Fruit fly (Drosophila melanogaster) whole organism, embryonic: ENCODE measurements around the gene Mgat4a.

Experiments
- Asciz ChIP-seq: fragments of 200-800 bp; sonication (Bioruptor generic); optimal IDR thresholded peaks from 2 replicates; lab custom pipeline; 2017; ENCODE audit warnings: missing biosample characterization, mild to moderate bottlenecking, missing genetic modification characterization, missing genetic modification reagents
- Atf3 ChIP-seq: fragments of 200-800 bp; sonication (Bioruptor generic); optimal IDR thresholded peaks from 3 replicates; lab custom pipeline; 2016; ENCODE audit warnings: missing biosample characterization, missing genetic modification characterization
- B-H1 ChIP-seq: fragments of 200-800 bp; sonication (Bioruptor generic); IDR thresholded peaks from 3 replicates; pipeline ENCODE4 v1.3.6; 2022; ENCODE audit warnings: missing biosample characterization, missing genetic modification characterization
- Bteb2 ChIP-seq: fragments of 200-800 bp; sonication (Bioruptor generic); optimal IDR thresholded peaks from 2 replicates; lab custom pipeline; 2016; ENCODE audit warnings: missing biosample characterization, missing genetic modification characterization
- CG11093 ChIP-seq: fragments of 200-800 bp; sonication (Bioruptor generic); IDR thresholded peaks from 3 replicates; pipeline ENCODE4 v1.3.6; 2022; ENCODE audit warnings: missing biosample characterization, missing genetic modification characterization
- CG11504 ChIP-seq: fragments of 200-800 bp; sonication (Bioruptor generic); optimal IDR thresholded peaks from 3 replicates; lab custom pipeline; 2019; ENCODE audit warnings: missing biosample characterization, mild to moderate bottlenecking, missing genetic modification characterization, moderate library complexity
- CG12071 ChIP-seq: fragments of 200-800 bp; sonication (Bioruptor generic); optimal IDR thresholded peaks from 3 replicates; lab custom pipeline; 2018; ENCODE audit warnings: missing biosample characterization, mild to moderate bottlenecking, missing genetic modification characterization
- CG12104 ChIP-seq: fragments of 200-800 bp; sonication (Bioruptor generic); optimal IDR thresholded peaks from 3 replicates; lab custom pipeline; 2016; ENCODE audit warnings: missing biosample characterization, missing genetic modification characterization
- CG12155 ChIP-seq: fragments of 200-800 bp; sonication (Bioruptor generic); optimal IDR thresholded peaks from 3 replicates; lab custom pipeline; 2016; ENCODE audit warnings: missing biosample characterization, missing genetic modification characterization
- CG1233 ChIP-seq: fragments of 200-800 bp; sonication (Bioruptor generic); optimal IDR thresholded peaks from 4 replicates; lab custom pipeline; 2018; ENCODE audit warnings: missing biosample characterization, mild to moderate bottlenecking, missing genetic modification characterization
- CG14014 ChIP-seq: fragments of 200-800 bp; sonication (Bioruptor generic); IDR thresholded peaks from 2 replicates; pipeline ENCODE4 v1.3.6; 2022; ENCODE audit warnings: missing biosample characterization, missing genetic modification characterization
- CG14965 ChIP-seq: fragments of 200-800 bp; sonication (Bioruptor generic); optimal IDR thresholded peaks from 2 replicates; lab custom pipeline; 2016; ENCODE audit warnings: missing biosample characterization, missing genetic modification characterization, borderline replicate concordance
- CG17359 ChIP-seq: fragments of 200-800 bp; sonication (Bioruptor generic); optimal IDR thresholded peaks from 3 replicates; lab custom pipeline; 2018; ENCODE audit warnings: missing biosample characterization, mild to moderate bottlenecking, missing genetic modification characterization, moderate library complexity
- CG2120 ChIP-seq: fragments of 200-800 bp; sonication (Bioruptor generic); optimal IDR thresholded peaks from 3 replicates; lab custom pipeline; 2016; ENCODE audit warnings: missing biosample characterization, missing genetic modification characterization
- CG2875 ChIP-seq: fragments of 200-800 bp; sonication (Bioruptor generic); optimal IDR thresholded peaks from 2 replicates; lab custom pipeline; 2017; ENCODE audit warnings: missing biosample characterization, mild to moderate bottlenecking, missing genetic modification characterization, missing genetic modification reagents
- CG31388 ChIP-seq: fragments of 200-800 bp; sonication (Bioruptor generic); optimal IDR thresholded peaks from 2 replicates; lab custom pipeline; 2016; ENCODE audit warnings: missing biosample characterization, missing genetic modification characterization
- CG31441 ChIP-seq: fragments of 200-800 bp; sonication (Bioruptor generic); IDR thresholded peaks from 2 replicates; pipeline ENCODE4 v1.3.6; 2022; ENCODE audit warnings: missing biosample characterization, missing genetic modification characterization
- CG34376 ChIP-seq: fragments of 200-800 bp; sonication (Bioruptor generic); optimal IDR thresholded peaks from 2 replicates; lab custom pipeline; 2018; ENCODE audit warnings: missing biosample characterization, mild to moderate bottlenecking, missing genetic modification characterization
- CG4282 ChIP-seq: fragments of 200-800 bp; sonication (Bioruptor generic); optimal IDR thresholded peaks from 2 replicates; lab custom pipeline; 2016; ENCODE audit warnings: missing biosample characterization, missing genetic modification characterization
- CG4730 ChIP-seq: fragments of 200-800 bp; sonication (Bioruptor generic); IDR thresholded peaks from 2 replicates; pipeline ENCODE4 v1.3.6; 2022; ENCODE audit warnings: missing biosample characterization, missing genetic modification characterization
- CG6683 ChIP-seq: fragments of 200-800 bp; sonication (Bioruptor generic); optimal IDR thresholded peaks from 2 replicates; lab custom pipeline; 2017; ENCODE audit warnings: missing biosample characterization, mild to moderate bottlenecking, missing genetic modification characterization, missing genetic modification reagents
- CG8478 ChIP-seq: fragments of >200 bp; optimal IDR thresholded peaks from 2 replicates; lab custom pipeline; 2018
- CHES-1-like ChIP-seq: fragments of 200-800 bp; sonication (Bioruptor generic); optimal IDR thresholded peaks from 2 replicates; lab custom pipeline; 2016; ENCODE audit warnings: missing biosample characterization, missing genetic modification characterization
- Chrac-16 ChIP-seq: fragments of 200-800 bp; sonication (Bioruptor generic); optimal IDR thresholded peaks from 3 replicates; lab custom pipeline; 2016; ENCODE audit warnings: missing biosample characterization, missing genetic modification characterization
- Doc3 ChIP-seq: fragments of 200-800 bp; sonication (Bioruptor generic); IDR thresholded peaks from 3 replicates; pipeline ENCODE4 v1.3.6; 2022; ENCODE audit warnings: missing biosample characterization, missing genetic modification characterization; ENCODE audit not compliant: partially characterized antibody
- ERR ChIP-seq: fragments of 200-800 bp; sonication (Bioruptor generic); optimal IDR thresholded peaks from 2 replicates; lab custom pipeline; 2016; ENCODE audit warnings: missing biosample characterization, missing genetic modification characterization
- Ets65A ChIP-seq: fragments of 200-800 bp; sonication (Bioruptor generic); peaks from one replicate; lab custom pipeline; 2016; ENCODE audit warnings: missing biosample characterization, missing genetic modification characterization
- GATAe ChIP-seq: fragments of 200-800 bp; sonication (Bioruptor generic); conservative IDR thresholded peaks from 2 replicates; pipeline ENCODE4 v1.3.6; 2022; ENCODE audit warnings: missing biosample characterization, missing genetic modification characterization
- Gsc ChIP-seq: fragments of 200-800 bp; sonication (Bioruptor generic); IDR thresholded peaks from 2 replicates; pipeline ENCODE4 v1.3.6; 2022; ENCODE audit warnings: missing biosample characterization, missing genetic modification characterization
- Jarid2 ChIP-seq: fragments of 200-800 bp; sonication (Bioruptor generic); optimal IDR thresholded peaks from 3 replicates; lab custom pipeline; 2017; ENCODE audit warnings: mild to moderate bottlenecking, missing biosample characterization, missing genetic modification reagents, missing genetic modification characterization
- Lhr ChIP-seq: fragments of 200-800 bp; sonication (Bioruptor generic); optimal IDR thresholded peaks from 3 replicates; lab custom pipeline; 2017; ENCODE audit warnings: mild to moderate bottlenecking, missing biosample characterization, missing genetic modification reagents, missing genetic modification characterization
- Mrtf ChIP-seq: fragments of 200-800 bp; sonication (Bioruptor generic); IDR thresholded peaks from 3 replicates; pipeline ENCODE4 v1.3.6; 2022; ENCODE audit warnings: missing biosample characterization, missing genetic modification characterization
- Trl ChIP-seq, 3 experiments: fragments of >200 bp in 2 of 3; fragments of 200-800 bp in 1 of 3; sonication (Bioruptor generic) in 1 of 3; optimal IDR thresholded peaks; 2 replicates in 1 of 3; 3 replicates in 2 of 3; lab custom pipeline; 2016 to 2017; ENCODE audit warnings: missing biosample characterization in 1 of 3, missing genetic modification characterization in 1 of 3
- al ChIP-seq: fragments of 200-800 bp; sonication (Bioruptor generic); IDR thresholded peaks from 2 replicates; pipeline ENCODE4 v1.3.6; 2022; ENCODE audit warnings: missing biosample characterization, missing genetic modification characterization
- ap ChIP-seq: fragments of 200-800 bp; sonication (Bioruptor generic); IDR thresholded peaks from 2 replicates; pipeline ENCODE4 v1.3.6; 2022; ENCODE audit warnings: missing biosample characterization, missing genetic modification characterization
- dmrt11E ChIP-seq: fragments of 200-800 bp; sonication (Bioruptor generic); optimal IDR thresholded peaks from 3 replicates; lab custom pipeline; 2018; ENCODE audit warnings: missing biosample characterization, mild to moderate bottlenecking, missing genetic modification characterization, moderate library complexity
- gem ChIP-seq: fragments of 200-800 bp; sonication (Bioruptor generic); optimal IDR thresholded peaks from 2 replicates; lab custom pipeline; 2019; ENCODE audit warnings: missing biosample characterization, mild to moderate bottlenecking, missing genetic modification characterization, moderate library complexity
- insv ChIP-seq, 2 experiments: fragments of 200-800 bp; sonication (Bioruptor generic); optimal IDR thresholded peaks; 3 replicates each; lab custom pipeline; 2016 to 2018; ENCODE audit warnings: missing biosample characterization in 2 of 2, missing genetic modification characterization in 2 of 2
- jumu ChIP-seq: fragments of 200-800 bp; sonication (Bioruptor generic); optimal IDR thresholded peaks from 3 replicates; lab custom pipeline; 2016; ENCODE audit warnings: missing biosample characterization, missing genetic modification characterization
- ken ChIP-seq: fragments of 200-800 bp; sonication (Bioruptor generic); IDR thresholded peaks from 3 replicates; pipeline ENCODE4 v1.3.6; 2022; ENCODE audit warnings: missing biosample characterization, missing genetic modification characterization
- klu ChIP-seq: fragments of 200-800 bp; sonication (Bioruptor generic); IDR thresholded peaks from 2 replicates; pipeline ENCODE4 v1.3.6; 2022; ENCODE audit warnings: missing biosample characterization, missing genetic modification characterization
- onecut ChIP-seq: fragments of 200-800 bp; sonication (Bioruptor generic); IDR thresholded peaks from 2 replicates; pipeline ENCODE4 v1.3.6; 2022; ENCODE audit warnings: missing biosample characterization, missing genetic modification characterization
- pfk ChIP-seq: fragments of 200-800 bp; sonication (Bioruptor generic); optimal IDR thresholded peaks from 2 replicates; lab custom pipeline; 2018; ENCODE audit warnings: missing biosample characterization, mild to moderate bottlenecking, missing genetic modification characterization, moderate library complexity
- phol ChIP-seq: fragments of 200-800 bp; sonication (Bioruptor generic); optimal IDR thresholded peaks from 3 replicates; lab custom pipeline; 2018; ENCODE audit warnings: missing biosample characterization, mild to moderate bottlenecking, missing genetic modification characterization, moderate library complexity
- sqz ChIP-seq: fragments of 200-800 bp; sonication (Bioruptor generic); optimal IDR thresholded peaks from 3 replicates; lab custom pipeline; 2018; ENCODE audit warnings: missing biosample characterization, mild to moderate bottlenecking, missing genetic modification characterization
- ssp ChIP-seq: fragments of 200-800 bp; sonication (Bioruptor generic); IDR thresholded peaks from 2 replicates; pipeline ENCODE4 v1.3.6; 2022; ENCODE audit warnings: missing biosample characterization, missing genetic modification characterization
- tio ChIP-seq: fragments of 200-800 bp; sonication (Bioruptor generic); optimal IDR thresholded peaks from 2 replicates; lab custom pipeline; 2017; ENCODE audit warnings: missing biosample characterization, missing genetic modification characterization, inconsistent platforms
- ttk ChIP-seq: fragments of 200-800 bp; sonication (Bioruptor generic); IDR thresholded peaks from 2 replicates; pipeline ENCODE4 v2.1.2; 2022; ENCODE audit warnings: missing biosample characterization, missing genetic modification characterization

Gene Mgat4a

dm6 chr3L:14785492-14785916 is 23.7 kb downstream of the Mgat4a start (continued):
- peak; percentile 24 for TF ChIP-seq Asciz (GFP tag; lab: Kevin White, UChicago)
- TF ChIP-seq Mrtf (GFP tag; lab: Robert Waterston, UW): peak; percentile 52; the same call in 1 of the 3 replicates
- TF ChIP-seq CG14014 (GFP tag; lab: Robert Waterston, UW): 0 out of 2 replicates have a peak, but pooled peaks have one; percentile 20
- TF ChIP-seq GATAe (GFP tag; lab: Robert Waterston, UW): no peak
- TF ChIP-seq CG11093 (GFP tag; lab: Robert Waterston, UW): no peak
- TF ChIP-seq Trl (optimal IDR thresholded peaks at IDR 0.05; lab: Kevin White, UChicago): peak in 1 of 2 experiments; percentile 23
- TF ChIP-seq Trl (GFP tag; optimal IDR thresholded peaks at IDR 0.05; lab: Kevin White, UChicago): no peak
- no peak for TF ChIP-seq CG14965 (GFP tag; lab: Kevin White, UChicago)
- no peak for TF ChIP-seq CG12071 (GFP tag; lab: Kevin White, UChicago)
- no peak for TF ChIP-seq pfk (GFP tag; lab: Kevin White, UChicago)
- peak; percentile 4 for TF ChIP-seq phol (tag; lab: Kevin White, UChicago)
- no peak for TF ChIP-seq CG17359 (tag; lab: Kevin White, UChicago)
- TF ChIP-seq tio (GFP tag; lab: Kevin White, UChicago): peak; percentile 32
- TF ChIP-seq CG12155: peak; percentile 20
- peak; percentile 35 for TF ChIP-seq CG11504
- no peak for TF ChIP-seq ERR (GFP tag; lab: Kevin White, UChicago)
- no peak for TF ChIP-seq CG31441
- peak; percentile 0 for TF ChIP-seq Chrac-16 (GFP tag; lab: Kevin White, UChicago)
- TF ChIP-seq CG8478: no peak
- no peak for TF ChIP-seq Doc3 (GFP tag; lab: Robert Waterston, UW)
- no peak for TF ChIP-seq Gsc (GFP tag; lab: Robert Waterston, UW)
- no peak for TF ChIP-seq Lhr (GFP tag; lab: Kevin White, UChicago)
- TF ChIP-seq CG1233 (GFP tag; lab: Kevin White, UChicago): no peak
- TF ChIP-seq ssp (GFP tag; lab: Robert Waterston, UW): 0 out of 2 replicates have a peak, but pooled peaks have one; percentile 10
- TF ChIP-seq CHES-1-like: no peak

- TF ChIP-seq CG2875 (peak; percentile 24), Doc3 (GFP tag; lab: Robert Waterston, UW) (peak; percentile 88), Jarid2 (peak; percentile 88), ap (GFP tag; lab: Robert Waterston, UW) (peak; percentile 29; the same call in 1 of the 2 replicates), CG6683 (GFP tag; lab: Kevin White, UChicago) (peak; percentile 52), insv (GFP tag; optimal IDR thresholded peaks at IDR 0.05; lab: Kevin White, UChicago) (peak in 1 of 2 experiments; percentile 63), dmrt11E (tag; lab: Kevin White, UChicago) (peak; percentile 86), gem (tag; lab: Kevin White, UChicago) (peak; percentile 91), al (GFP tag; lab: Robert Waterston, UW) (peak; percentile 60), onecut (GFP tag; lab: Robert Waterston, UW) (0 out of 2 replicates have a peak, but pooled peaks have one; percentile 6), B-H1 (0 out of 3 replicates have a peak, but pooled peaks have one; percentile 43), ken (peak; percentile 72; the same call in 2 of the 3 replicates), CG4730 (GFP tag; lab: Robert Waterston, UW) (peak; percentile 50; the same call in 1 of the 2 replicates), CG34376 (GFP tag; lab: Kevin White, UChicago) (peak; percentile 49), jumu (GFP tag; lab: Kevin White, UChicago) (peak; percentile 4), CG2120 (peak; percentile 84), Bteb2 (GFP tag; lab: Kevin White, UChicago) (peak; percentile 53), CG31388 (GFP tag; lab: Kevin White, UChicago) (peak; percentile 30), Ets65A (GFP tag; lab: Kevin White, UChicago) (peak; percentile 98), sqz (GFP tag; lab: Kevin White, UChicago) (peak; percentile 90), CG4282 (no peak), Atf3 (no peak), ttk (GFP tag; lab: Robert Waterston, UW) (peak; percentile 61; the same call in 1 of the 2 replicates), CG12104 (peak; percentile 83), klu (GFP tag; lab: Robert Waterston, UW) (peak; percentile 34; the same call in 1 of the 2 replicates)
These were observed 24.5 kb downstream of the Mgat4a start, which contains the start of the genes bmm and Tdrd3 for dm6 chr3L:14786230-14786850. Gene bmm (minus strand): TSS chr3L:14786412. Gene Tdrd3 (plus strand): TSS chr3L:14786791.
